Fruit fly (Drosophila melanogaster): ENCODE data around the gene RYa-R.

dm6 chr3R:26988412-26988981 lies 8.3 kb upstream of the RYa-R start, which contains the start of gene CG31075:
- TF ChIP-seq CHES-1-like (GFP tag; optimal IDR thresholded peaks at IDR 0.05) (no peak), ken (GFP tag; IDR thresholded peaks at IDR 0.05) (0 out of 3 replicates have a peak, but pooled peaks have one; percentile 41), Xbp1 (GFP tag; optimal IDR thresholded peaks at IDR 0.05) (peak; percentile 18), tll (GFP tag; optimal IDR thresholded peaks at IDR 0.05) (no peak)

Data from whole organism, embryonic.